Worm (Caenorhabditis elegans): ENCODE data around the gene sars-1.

ce11 chrIV:10046005-10046404 lies 42.5 kb downstream of the sars-1 start:
- TF ChIP-seq hlh-6 (tag; optimal IDR thresholded peaks at IDR 0.05) (no peak), syd-9 (tag; optimal IDR thresholded peaks at IDR 0.05) (no peak), F13H6.1 (tag; optimal IDR thresholded peaks at IDR 0.05) (no peak), fkh-10 (GFP tag; optimal IDR thresholded peaks at IDR 0.05) (no peak)

All from whole organism, late embryonic.